Fruit fly (Drosophila melanogaster) S2 (cell line): Measurements from ENCODE around the gene CG18094.

Experiments
- CG8478 ChIP-seq: fragments of >200 bp; optimal IDR thresholded peaks from 2 replicates; lab custom pipeline; 2018
- CTCF ChIP-seq, 2 experiments: fragments of >200 bp; optimal IDR thresholded peaks; 2 replicates each; lab custom pipeline; 2018

Gene CG18094

dm6 chr2L:19489997-19490461 is at the start of gene CG18094, which contains the start of gene CG10194:
Gene CG18094, plus strand, starts transcription at chr2L:19490262.
Gene CG10194, minus strand, starts transcription at chr2L:19490104.
- TF ChIP-seq CTCF (optimal IDR thresholded peaks at IDR 0.05; lab: Kevin White, UChicago) (no peak), CG8478 (no peak)

- TF ChIP-seq CTCF (optimal IDR thresholded peaks at IDR 0.05; lab: Kevin White, UChicago) (no peak), CG8478 (no peak)
Observed at dm6 chr2L:19440285-19440684, 49.8 kb upstream of the CG18094 start.

- TF ChIP-seq CTCF (optimal IDR thresholded peaks at IDR 0.05; lab: Kevin White, UChicago) (no peak), CG8478 (no peak)
Observed at dm6 chr2L:19440732-19441131, 49.3 kb upstream of the CG18094 start.

- TF ChIP-seq CG8478 (no peak), CTCF (optimal IDR thresholded peaks at IDR 0.05; lab: Kevin White, UChicago) (no peak)
Observed at dm6 chr2L:19441339-19441738, 48.7 kb upstream of the CG18094 start.

dm6 chr2L:19441791-19442190 is 48.3 kb upstream of the CG18094 start, which contains the start of gene RanGAP:
Gene RanGAP, plus strand, starts transcription at chr2L:19441959.
- TF ChIP-seq CTCF (optimal IDR thresholded peaks at IDR 0.05; lab: Kevin White, UChicago), result no peak
- no peak for TF ChIP-seq CG8478

- TF ChIP-seq CG8478 (no peak), CTCF (optimal IDR thresholded peaks at IDR 0.05; lab: Kevin White, UChicago) (no peak)
Observed at dm6 chr2L:19442627-19443026, 47.4 kb upstream of the CG18094 start, which contains the start of gene CG10237. Gene CG10237, minus strand, starts transcription at chr2L:19442727.

- TF ChIP-seq CG8478 (no peak), CTCF (optimal IDR thresholded peaks at IDR 0.05; lab: Kevin White, UChicago) (no peak)
Observed at dm6 chr2L:19444734-19445140, 45.3 kb upstream of the CG18094 start, which contains the start of gene Hs2st. Gene Hs2st, minus strand, starts transcription at chr2L:19444750.

dm6 chr2L:19452535-19453317 is 37.3 kb upstream of the CG18094 start:
- TF ChIP-seq CTCF (optimal IDR thresholded peaks at IDR 0.05; lab: Kevin White, UChicago) (no peak), CG8478 (no peak)

- TF ChIP-seq CTCF (optimal IDR thresholded peaks at IDR 0.05; lab: Kevin White, UChicago) (peak; percentile 72 to 74), CG8478 (no peak)
Observed at dm6 chr2L:19453381-19453780, 36.7 kb upstream of the CG18094 start, which contains the start of gene Top2. Gene Top2, minus strand, starts transcription at chr2L:19453490.

dm6 chr2L:19454070-19454751 is 35.9 kb upstream of the CG18094 start, which contains the start of gene CG10026:
Gene CG10026, plus strand, starts transcription at chr2L:19454256.
- TF ChIP-seq CTCF (optimal IDR thresholded peaks at IDR 0.05; lab: Kevin White, UChicago), result no peak
- TF ChIP-seq CG8478, result no peak

- TF ChIP-seq CTCF (optimal IDR thresholded peaks at IDR 0.05; lab: Kevin White, UChicago), result no peak
- TF ChIP-seq CG8478, result no peak
Observed at dm6 chr2L:19455209-19455608, 34.9 kb upstream of the CG18094 start.

- no peak for TF ChIP-seq CG8478
- TF ChIP-seq CTCF (optimal IDR thresholded peaks at IDR 0.05; lab: Kevin White, UChicago), result no peak
Observed at dm6 chr2L:19455723-19456122, 34.3 kb upstream of the CG18094 start.

dm6 chr2L:19457890-19458580 is 32.0 kb upstream of the CG18094 start:
- no peak for TF ChIP-seq CTCF (optimal IDR thresholded peaks at IDR 0.05; lab: Kevin White, UChicago)
- no peak for TF ChIP-seq CG8478

dm6 chr2L:19459404-19459803 is 30.7 kb upstream of the CG18094 start:
- TF ChIP-seq CTCF (optimal IDR thresholded peaks at IDR 0.05; lab: Kevin White, UChicago) (no peak), CG8478 (no peak)

- no peak for TF ChIP-seq CTCF (optimal IDR thresholded peaks at IDR 0.05; lab: Kevin White, UChicago)
- TF ChIP-seq CG8478, result no peak
Observed at dm6 chr2L:19462898-19463297, 27.2 kb upstream of the CG18094 start.
